Fruit fly (Drosophila melanogaster) whole organism, embryonic: ENCODE data around the gene Mo25.

Experiments
- Ada2b ChIP-seq: fragments of 200-800 bp; sonication (Bioruptor generic); IDR thresholded peaks from 2 replicates; pipeline ENCODE4 v1.3.6; 2022; ENCODE audit warnings: missing biosample characterization, missing genetic modification characterization
- B-H1 ChIP-seq: fragments of 200-800 bp; sonication (Bioruptor generic); IDR thresholded peaks from 3 replicates; pipeline ENCODE4 v1.3.6; 2022; ENCODE audit warnings: missing biosample characterization, missing genetic modification characterization
- Bteb2 ChIP-seq: fragments of 200-800 bp; sonication (Bioruptor generic); optimal IDR thresholded peaks from 2 replicates; lab custom pipeline; 2016; ENCODE audit warnings: missing biosample characterization, missing genetic modification characterization
- CG11398 ChIP-seq: fragments of 200-800 bp; sonication (Bioruptor generic); optimal IDR thresholded peaks from 2 replicates; lab custom pipeline; 2016; ENCODE audit warnings: missing biosample characterization, missing genetic modification characterization
- CG11456 ChIP-seq: fragments of 200-800 bp; sonication (Bioruptor generic); IDR thresholded peaks from 3 replicates; pipeline ENCODE4 v1.3.6; 2022; ENCODE audit warnings: missing biosample characterization, missing genetic modification characterization
- CG11695 ChIP-seq: fragments of 200-800 bp; sonication (Bioruptor generic); IDR thresholded peaks from 3 replicates; pipeline ENCODE4 v1.3.6; 2022; ENCODE audit warnings: missing biosample characterization, missing genetic modification characterization
- CG12236 ChIP-seq: fragments of 200-800 bp; sonication (Bioruptor generic); optimal IDR thresholded peaks from 2 replicates; lab custom pipeline; 2016; ENCODE audit warnings: missing biosample characterization, missing genetic modification characterization
- CG12391 ChIP-seq: fragments of 200-800 bp; sonication (Bioruptor generic); optimal IDR thresholded peaks from 3 replicates; lab custom pipeline; 2018; ENCODE audit warnings: missing biosample characterization, mild to moderate bottlenecking, missing genetic modification characterization, moderate library complexity
- CG12942 ChIP-seq: fragments of 200-800 bp; sonication (Bioruptor generic); optimal IDR thresholded peaks from 3 replicates; lab custom pipeline; 2016; ENCODE audit warnings: missing biosample characterization, missing genetic modification characterization
- CG13424 ChIP-seq: fragments of 200-800 bp; sonication (Bioruptor generic); optimal IDR thresholded peaks from 2 replicates; lab custom pipeline; 2019; ENCODE audit warnings: missing biosample characterization, mild to moderate bottlenecking, missing genetic modification characterization, moderate library complexity
- CG14965 ChIP-seq: fragments of 200-800 bp; sonication (Bioruptor generic); optimal IDR thresholded peaks from 2 replicates; lab custom pipeline; 2016; ENCODE audit warnings: missing biosample characterization, missing genetic modification characterization, borderline replicate concordance
- CG1603 ChIP-seq: fragments of 200-800 bp; sonication (Bioruptor generic); optimal IDR thresholded peaks from 2 replicates; lab custom pipeline; 2019; ENCODE audit warnings: missing biosample characterization, mild to moderate bottlenecking, missing genetic modification characterization, moderate library complexity
- CG16815 ChIP-seq: fragments of 200-800 bp; sonication (Bioruptor generic); optimal IDR thresholded peaks from 3 replicates; lab custom pipeline; 2017; ENCODE audit warnings: missing biosample characterization, mild to moderate bottlenecking, missing genetic modification characterization
- CG17359 ChIP-seq: fragments of 200-800 bp; sonication (Bioruptor generic); optimal IDR thresholded peaks from 3 replicates; lab custom pipeline; 2018; ENCODE audit warnings: missing biosample characterization, mild to moderate bottlenecking, missing genetic modification characterization, moderate library complexity
- CG17361 ChIP-seq: fragments of 200-800 bp; sonication (Bioruptor generic); IDR thresholded peaks from 3 replicates; pipeline ENCODE4 v1.3.6; 2022; ENCODE audit warnings: missing biosample characterization, missing genetic modification characterization
- CG17385 ChIP-seq: fragments of 200-800 bp; sonication (Bioruptor generic); optimal IDR thresholded peaks from 3 replicates; lab custom pipeline; 2018; ENCODE audit warnings: missing biosample characterization, mild to moderate bottlenecking, missing genetic modification characterization
- CG17829 ChIP-seq: fragments of 200-800 bp; optimal IDR thresholded peaks from 2 replicates; lab custom pipeline; 2019; ENCODE audit warnings: missing biosample characterization, mild to moderate bottlenecking, missing genetic modification characterization, moderate library complexity
- CG2202 ChIP-seq: fragments of 200-800 bp; sonication (Bioruptor generic); optimal IDR thresholded peaks from 2 replicates; lab custom pipeline; 2018; ENCODE audit warnings: missing biosample characterization, mild to moderate bottlenecking, missing genetic modification characterization
- CG2712 ChIP-seq: fragments of 200-800 bp; optimal IDR thresholded peaks from 3 replicates; lab custom pipeline; 2019; ENCODE audit warnings: missing biosample characterization, mild to moderate bottlenecking, missing genetic modification characterization, moderate library complexity
- CG3281 ChIP-seq: fragments of 200-800 bp; sonication (Bioruptor generic); optimal IDR thresholded peaks from 3 replicates; lab custom pipeline; 2017; ENCODE audit warnings: missing biosample characterization, mild to moderate bottlenecking, missing genetic modification characterization
- CG5245 ChIP-seq: fragments of 200-800 bp; sonication (Bioruptor generic); optimal IDR thresholded peaks from 3 replicates; lab custom pipeline; 2016; ENCODE audit warnings: missing biosample characterization, missing genetic modification characterization
- CG6689 ChIP-seq: fragments of 200-800 bp; sonication (Bioruptor generic); IDR thresholded peaks from 2 replicates; pipeline ENCODE4 v1.3.6; 2022; ENCODE audit warnings: missing biosample characterization, missing genetic modification characterization
- CG7839 ChIP-seq: fragments of 200-800 bp; sonication (Bioruptor generic); optimal IDR thresholded peaks from 3 replicates; lab custom pipeline; 2018; ENCODE audit warnings: missing biosample characterization, mild to moderate bottlenecking, missing genetic modification characterization, moderate library complexity
- CG8281 ChIP-seq: fragments of 200-800 bp; sonication (Bioruptor generic); optimal IDR thresholded peaks from 2 replicates; lab custom pipeline; 2018; ENCODE audit warnings: missing biosample characterization, mild to moderate bottlenecking, missing genetic modification characterization, moderate library complexity
- CG8290 ChIP-seq, 3 experiments: fragments of 200-800 bp; sonication (Bioruptor generic); optimal IDR thresholded peaks; 2 replicates each; lab custom pipeline; 2016 to 2019; ENCODE audit warnings: missing biosample characterization in 3 of 3, missing genetic modification characterization in 3 of 3, mild to moderate bottlenecking in 2 of 3, moderate library complexity in 1 of 3
- Camta ChIP-seq: fragments of 200-800 bp; sonication (Bioruptor generic); optimal IDR thresholded peaks from 2 replicates; lab custom pipeline; 2016; ENCODE audit warnings: missing biosample characterization, missing genetic modification characterization
- Dll ChIP-seq: fragments of 200-800 bp; sonication (Bioruptor generic); IDR thresholded peaks from 4 replicates; pipeline ENCODE4 v1.3.6; 2022; ENCODE audit warnings: missing biosample characterization, missing genetic modification characterization; ENCODE audit not compliant: partially characterized antibody
- E2f2 ChIP-seq: fragments of 200-800 bp; sonication (Bioruptor generic); IDR thresholded peaks from 2 replicates; pipeline ENCODE4 v1.3.6; 2022; ENCODE audit warnings: missing biosample characterization, missing genetic modification characterization
- Elba2 ChIP-seq: fragments of 200-800 bp; sonication (Bioruptor generic); optimal IDR thresholded peaks from 3 replicates; lab custom pipeline; 2016; ENCODE audit warnings: missing biosample characterization, missing genetic modification characterization
- H2.0 ChIP-seq: fragments of 200-800 bp; sonication (Bioruptor generic); IDR thresholded peaks from 2 replicates; pipeline ENCODE4 v1.3.6; 2022; ENCODE audit warnings: missing biosample characterization, missing genetic modification characterization
- HLHmδ ChIP-seq: fragments of 200-800 bp; sonication (Bioruptor generic); optimal IDR thresholded peaks from 2 replicates; lab custom pipeline; 2018; ENCODE audit warnings: missing biosample characterization, mild to moderate bottlenecking, missing genetic modification characterization, moderate library complexity
- HmgZ ChIP-seq: fragments of 200-800 bp; sonication (Bioruptor generic); optimal IDR thresholded peaks from 2 replicates; lab custom pipeline; 2018; ENCODE audit warnings: missing biosample characterization, mild to moderate bottlenecking, missing genetic modification characterization
- Hr78 ChIP-seq, 2 experiments: fragments of 200-800 bp in 1 of 2; fragments of >200 bp in 1 of 2; sonication (Bioruptor generic) in 1 of 2; optimal IDR thresholded peaks; 2 replicates each; lab custom pipeline; 2017 to 2019; ENCODE audit warnings: missing biosample characterization in 2 of 2, missing genetic modification characterization in 2 of 2, mild to moderate bottlenecking in 1 of 2, moderate library complexity in 1 of 2
- MESR4 ChIP-seq: fragments of 200-800 bp; sonication (Bioruptor generic); optimal IDR thresholded peaks from 2 replicates; lab custom pipeline; 2018; ENCODE audit warnings: missing biosample characterization, mild to moderate bottlenecking, missing genetic modification characterization, moderate library complexity
- Med ChIP-seq: fragments of 200-800 bp; sonication (Bioruptor generic); peaks from one replicate; lab custom pipeline; 2016; ENCODE audit warnings: missing biosample characterization, missing genetic modification characterization, mild to moderate bottlenecking, inconsistent platforms, moderate library complexity
- abd-A ChIP-seq: fragments of 200-800 bp; sonication (Bioruptor generic); optimal IDR thresholded peaks from 3 replicates; lab custom pipeline; 2019; ENCODE audit warnings: missing biosample characterization, mild to moderate bottlenecking, missing genetic modification characterization, moderate library complexity
- caup ChIP-seq: fragments of 200-800 bp; sonication (Bioruptor generic); optimal IDR thresholded peaks from 3 replicates; lab custom pipeline; 2017; ENCODE audit warnings: missing biosample characterization, mild to moderate bottlenecking, missing genetic modification characterization, moderate library complexity; ENCODE audit not compliant: severe bottlenecking
- cg ChIP-seq: fragments of 200-800 bp; sonication (Bioruptor generic); optimal IDR thresholded peaks from 3 replicates; lab custom pipeline; 2019; ENCODE audit warnings: missing biosample characterization, mild to moderate bottlenecking, missing genetic modification characterization, moderate library complexity
- dpn ChIP-seq, 2 experiments: fragments of 200-800 bp; sonication (Bioruptor generic); optimal IDR thresholded peaks; 3 replicates each; lab custom pipeline; 2016; ENCODE audit warnings: missing biosample characterization in 2 of 2, missing genetic modification characterization in 2 of 2
- eve ChIP-seq, 2 experiments: fragments of >200 bp; optimal IDR thresholded peaks; 2 replicates each; lab custom pipeline; 2017; ENCODE audit warnings: missing biosample characterization in 2 of 2, missing genetic modification characterization in 2 of 2
- fru ChIP-seq: fragments of >200 bp; optimal IDR thresholded peaks from 2 replicates; lab custom pipeline; 2017
- ftz-f1 ChIP-seq: fragments of 200-800 bp; sonication (Bioruptor generic); optimal IDR thresholded peaks from 2 replicates; lab custom pipeline; 2016; ENCODE audit warnings: missing biosample characterization, missing genetic modification characterization
- hbn ChIP-seq: fragments of 200-800 bp; sonication (Bioruptor generic); IDR thresholded peaks from 2 replicates; pipeline ENCODE4 v1.3.6; 2022; ENCODE audit warnings: missing biosample characterization, missing genetic modification characterization; ENCODE audit not compliant: partially characterized antibody
- knrl ChIP-seq: fragments of 200-800 bp; sonication (Bioruptor generic); IDR thresholded peaks from 3 replicates; pipeline ENCODE4 v1.3.6; 2022; ENCODE audit warnings: missing biosample characterization, missing genetic modification characterization; ENCODE audit not compliant: partially characterized antibody
- lilli ChIP-seq: fragments of 200-800 bp; sonication (Bioruptor generic); optimal IDR thresholded peaks from 3 replicates; lab custom pipeline; 2016; ENCODE audit warnings: missing biosample characterization, missing genetic modification characterization
- odd ChIP-seq: fragments of 200-800 bp; sonication (Bioruptor generic); optimal IDR thresholded peaks from 2 replicates; lab custom pipeline; 2017; ENCODE audit warnings: missing biosample characterization, mild to moderate bottlenecking, missing genetic modification characterization
- otp ChIP-seq: fragments of 200-800 bp; sonication (Bioruptor generic); IDR thresholded peaks from 3 replicates; pipeline ENCODE4, ENCODE4 v1.3.6; 2022; ENCODE audit warnings: missing biosample characterization, missing genetic modification characterization
- pfk ChIP-seq: fragments of 200-800 bp; sonication (Bioruptor generic); optimal IDR thresholded peaks from 2 replicates; lab custom pipeline; 2018; ENCODE audit warnings: missing biosample characterization, mild to moderate bottlenecking, missing genetic modification characterization, moderate library complexity
- sug ChIP-seq: fragments of 200-800 bp; optimal IDR thresholded peaks from 2 replicates; lab custom pipeline; 2019; ENCODE audit warnings: missing biosample characterization, mild to moderate bottlenecking, missing genetic modification characterization, moderate library complexity
- vvl ChIP-seq: fragments of 200-800 bp; sonication (Bioruptor generic); IDR thresholded peaks from 2 replicates; pipeline ENCODE4 v1.3.6; 2022; ENCODE audit warnings: missing biosample characterization, missing genetic modification characterization

Gene Mo25

DNA sequence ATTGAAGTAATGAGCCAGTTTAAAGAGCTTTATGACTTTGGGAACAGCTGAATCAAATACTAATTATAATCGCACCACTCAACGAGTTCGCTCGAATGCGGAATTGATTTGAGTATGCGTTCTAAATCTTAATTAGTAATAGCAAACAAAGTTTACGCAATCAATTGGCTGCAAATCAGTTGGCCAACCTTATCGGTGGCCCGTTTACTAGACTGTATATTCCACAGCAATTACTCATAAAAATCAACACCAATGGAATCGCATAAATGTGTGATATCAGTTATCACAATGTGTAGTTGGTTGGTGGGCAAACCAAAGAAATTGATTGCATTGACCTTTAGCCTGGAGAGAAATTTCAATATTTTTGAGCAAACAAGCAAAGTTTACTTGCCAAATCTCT lies 37.3 kb upstream of the Mo25 start (continued):
- TF ChIP-seq Elba2 (GFP tag; lab: Kevin White, UChicago), result no peak
- no peak for TF ChIP-seq CG17361 (GFP tag; lab: Robert Waterston, UW)
- no peak for TF ChIP-seq CG17385
- TF ChIP-seq CG5245 (GFP tag; lab: Kevin White, UChicago), result no peak
- TF ChIP-seq CG2202 (tag; lab: Kevin White, UChicago), result no peak
- TF ChIP-seq hbn, result no peak
- no peak for TF ChIP-seq CG8290 (GFP tag; optimal IDR thresholded peaks at IDR 0.05; lab: Kevin White, UChicago)
- TF ChIP-seq CG8290 (tag; optimal IDR thresholded peaks at IDR 0.05; lab: Kevin White, UChicago), result no peak
- no peak for TF ChIP-seq HLHmδ
- no peak for TF ChIP-seq H2.0 (GFP tag; lab: Robert Waterston, UW)
- no peak for TF ChIP-seq cg (GFP tag; lab: Kevin White, UChicago)
- TF ChIP-seq CG13424 (tag; lab: Kevin White, UChicago), result no peak
- no peak for TF ChIP-seq ftz-f1
- no peak for TF ChIP-seq HmgZ
- no peak for TF ChIP-seq CG7839 (tag; lab: Kevin White, UChicago)
- no peak for TF ChIP-seq CG14965 (GFP tag; lab: Kevin White, UChicago)
- TF ChIP-seq B-H1, result no peak
- TF ChIP-seq caup (GFP tag; lab: Kevin White, UChicago), result no peak
- TF ChIP-seq Ada2b, result no peak
- no peak for TF ChIP-seq CG2712 (tag; lab: Kevin White, UChicago)
- TF ChIP-seq CG1603 (tag; lab: Kevin White, UChicago), result no peak
- TF ChIP-seq CG17359 (tag; lab: Kevin White, UChicago), result no peak
- no peak for TF ChIP-seq CG12942 (GFP tag; lab: Kevin White, UChicago)
- TF ChIP-seq otp (GFP tag; lab: Robert Waterston, UW), result no peak
- no peak for TF ChIP-seq abd-A
- TF ChIP-seq CG17829, result no peak
- no peak for TF ChIP-seq knrl (GFP tag; lab: Robert Waterston, UW)
- TF ChIP-seq CG11398 (GFP tag; lab: Kevin White, UChicago), result no peak
- no peak for TF ChIP-seq pfk (GFP tag; lab: Kevin White, UChicago)
- no peak for TF ChIP-seq CG11456 (GFP tag; lab: Robert Waterston, UW)
- no peak for TF ChIP-seq odd (GFP tag; lab: Kevin White, UChicago)
- TF ChIP-seq dpn (GFP tag; optimal IDR thresholded peaks at IDR 0.05; lab: Kevin White, UChicago), result no peak
- no peak for TF ChIP-seq Dll (GFP tag; lab: Robert Waterston, UW)
- TF ChIP-seq CG3281 (GFP tag; lab: Kevin White, UChicago), result peak; percentile 17
- no peak for TF ChIP-seq CG16815
- TF ChIP-seq Bteb2, result no peak
- peak; percentile 87 for TF ChIP-seq sug
- no peak for TF ChIP-seq CG12391 (tag; lab: Kevin White, UChicago)
- no peak for TF ChIP-seq CG11695 (GFP tag; lab: Robert Waterston, UW)
- TF ChIP-seq CG12236, result no peak
- TF ChIP-seq Med, result peak; percentile 62
- TF ChIP-seq CG8281, result peak; percentile 15
- TF ChIP-seq Hr78 (GFP tag; optimal IDR thresholded peaks at IDR 0.05; lab: Kevin White, UChicago), result peak in 1 of 2 experiments; percentile 14
- TF ChIP-seq eve (GFP tag; optimal IDR thresholded peaks at IDR 0.05; lab: Kevin White, UChicago), result no peak
- no peak for TF ChIP-seq lilli (GFP tag; lab: Kevin White, UChicago)
- TF ChIP-seq fru (lab: Kevin White, UChicago), result no peak
- TF ChIP-seq CG6689, result no peak
- TF ChIP-seq vvl (GFP tag; lab: Robert Waterston, UW), result no peak
- no peak for TF ChIP-seq Camta
- TF ChIP-seq MESR4 (GFP tag; lab: Kevin White, UChicago), result no peak
- TF ChIP-seq E2f2 (GFP tag; lab: Robert Waterston, UW), result no peak
